Worm (Caenorhabditis elegans): ENCODE data around the gene T19C3.4.

Gene T19C3.4

DNA sequence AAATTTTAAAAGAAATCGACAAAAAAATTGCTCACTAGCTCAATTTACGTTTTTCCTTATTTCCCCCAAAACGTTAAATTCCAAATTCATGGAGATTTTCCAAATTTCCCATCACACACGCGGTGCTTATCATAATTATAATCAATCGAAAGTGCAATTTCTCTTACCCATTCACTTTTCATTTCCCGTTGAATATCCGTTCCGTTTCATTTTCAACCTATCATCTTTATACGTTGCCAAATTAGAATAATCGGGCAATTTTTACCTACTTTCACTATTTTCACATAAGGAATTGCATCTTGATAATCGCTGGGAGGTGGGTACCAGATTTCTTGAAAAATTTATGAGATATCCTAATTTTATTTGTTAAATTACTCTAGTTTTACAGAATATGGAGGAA, 51.2 kb downstream of the T19C3.4 start:
- TF ChIP-seq jun-1 (tag; optimal IDR thresholded peaks at IDR 0.05) (no peak), ztf-11 (tag; optimal IDR thresholded peaks at IDR 0.05) (no peak), nhr-28 (tag; optimal IDR thresholded peaks at IDR 0.05) (no peak), lsy-12 (tag; optimal IDR thresholded peaks at IDR 0.05) (no peak), skn-1 (tag; optimal IDR thresholded peaks at IDR 0.05) (no peak), zag-1 (tag; optimal IDR thresholded peaks at IDR 0.05) (no peak), pqm-1 (tag; optimal IDR thresholded peaks at IDR 0.05) (no peak), sea-2 (GFP tag; optimal IDR thresholded peaks at IDR 0.05) (no peak), ama-1 (optimal IDR thresholded peaks at IDR 0.05) (no peak), nhr-11 (tag; optimal IDR thresholded peaks at IDR 0.05) (no peak), ceh-28 (tag; optimal IDR thresholded peaks at IDR 0.05) (no peak), nhr-76 (tag; optimal IDR thresholded peaks at IDR 0.05) (no peak), R02D3.7 (tag; optimal IDR thresholded peaks at IDR 0.05) (no peak), egl-5 (tag; optimal IDR thresholded peaks at IDR 0.05) (no peak), nhr-77 (tag; optimal IDR thresholded peaks at IDR 0.05) (no peak), nhr-12 (tag; optimal IDR thresholded peaks at IDR 0.05) (no peak), ceh-9 (tag; optimal IDR thresholded peaks at IDR 0.05) (no peak), nhr-23 (tag; optimal IDR thresholded peaks at IDR 0.05) (no peak)
